Worm (Caenorhabditis elegans): ENCODE data around the gene ZK353.10.

ZK353.10 gene

DNA sequence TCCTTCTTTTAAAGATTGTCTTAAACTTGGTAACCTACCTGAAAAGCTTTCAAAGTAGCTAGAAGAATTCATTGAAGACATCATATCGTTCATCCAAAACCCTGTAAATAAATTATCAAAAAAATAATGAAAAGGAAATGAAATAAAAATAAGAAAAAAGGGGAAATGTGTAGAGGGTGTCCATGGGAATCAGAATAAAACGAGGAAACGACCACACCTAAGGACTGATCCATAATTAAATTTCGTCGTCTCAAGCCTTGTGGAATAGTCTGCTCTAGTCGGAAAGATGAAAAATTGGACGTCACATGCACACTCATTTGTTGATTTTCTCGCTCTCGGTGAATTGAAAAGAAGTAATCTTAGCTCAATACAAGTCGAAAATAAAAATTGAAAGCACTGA is 40.9 kb upstream of the ZK353.10 start, which contains the start of gene ZK1236.9:
Gene ZK1236.9 (minus strand): TSS at position 101 of the 400 bp plus-strand sequence.
- TF ChIP-seq ceh-9 (tag; optimal IDR thresholded peaks at IDR 0.05) (no peak), nhr-232 (tag; optimal IDR thresholded peaks at IDR 0.05) (no peak), pax-1 (tag; optimal IDR thresholded peaks at IDR 0.05) (no peak), sox-4 (tag; optimal IDR thresholded peaks at IDR 0.05) (no peak), ceh-18 (tag; optimal IDR thresholded peaks at IDR 0.05) (no peak), gmeb-2 (tag; optimal IDR thresholded peaks at IDR 0.05) (no peak), elt-2 (tag; optimal IDR thresholded peaks at IDR 0.05) (no peak), Y22D7AL.16 (tag; optimal IDR thresholded peaks at IDR 0.05) (no peak), ceh-30 (tag; optimal IDR thresholded peaks at IDR 0.05) (no peak), tbx-7 (tag; optimal IDR thresholded peaks at IDR 0.05) (no peak), K09A11.1 (tag; optimal IDR thresholded peaks at IDR 0.05; ENCODE audit: insufficient read depth) (no peak), sdc-2 (tag; optimal IDR thresholded peaks at IDR 0.05) (no peak), F13H6.1 (tag; optimal IDR thresholded peaks at IDR 0.05) (no peak), hlh-13 (GFP tag; optimal IDR thresholded peaks at IDR 0.05) (no peak), pha-2 (tag; optimal IDR thresholded peaks at IDR 0.05) (no peak), hlh-6 (tag; optimal IDR thresholded peaks at IDR 0.05) (no peak), ceh-6 (GFP tag; optimal IDR thresholded peaks at IDR 0.05) (no peak)

DNA sequence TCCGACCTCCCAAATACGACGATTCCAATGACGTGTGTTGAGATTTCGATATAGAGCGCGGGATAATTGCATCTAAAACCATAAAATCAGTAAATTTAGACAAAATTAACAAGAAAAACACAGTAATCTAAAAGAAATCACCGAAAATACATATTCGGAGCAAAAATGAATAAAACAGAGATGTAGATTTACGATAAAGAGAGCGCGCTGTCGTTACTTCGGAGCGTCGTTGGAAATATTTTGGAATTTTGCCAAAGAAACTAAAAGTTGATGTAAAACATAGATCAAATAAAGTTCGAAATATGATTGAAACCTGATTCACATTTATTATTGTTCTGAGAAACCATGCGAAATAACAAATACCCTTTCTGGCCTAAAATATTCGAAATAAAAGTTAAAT is 37.9 kb upstream of the ZK353.10 start, which contains the start of gene ZK1236.5:
Gene ZK1236.5 (minus strand): TSS at position 72 of the 400 bp plus-strand sequence.
- no peak for TF ChIP-seq fkh-10 (GFP tag; optimal IDR thresholded peaks at IDR 0.05)
- TF ChIP-seq nfya-1 (tag; optimal IDR thresholded peaks at IDR 0.05): peak; percentile 26

DNA sequence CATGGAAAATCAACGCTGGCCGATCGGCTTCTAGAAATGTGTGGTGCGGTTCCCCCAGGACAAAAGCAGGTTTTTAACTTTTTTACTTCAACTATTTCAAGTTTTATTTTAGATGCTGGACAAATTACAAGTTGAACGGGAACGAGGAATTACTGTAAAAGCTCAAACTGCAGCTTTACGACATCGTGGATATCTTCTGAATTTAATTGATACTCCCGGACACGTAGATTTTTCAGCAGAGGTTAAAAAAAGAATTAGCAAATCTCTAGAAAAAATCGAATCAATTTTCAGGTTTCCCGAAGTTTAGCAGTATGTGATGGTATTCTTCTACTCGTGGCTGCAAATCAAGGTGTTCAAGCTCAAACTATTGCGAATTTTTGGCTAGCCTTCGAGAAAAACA is 35.3 kb upstream of the ZK353.10 start:
- TF ChIP-seq odd-2 (tag; optimal IDR thresholded peaks at IDR 0.05) (no peak), C38D4.7 (GFP tag; optimal IDR thresholded peaks at IDR 0.05) (no peak), hlh-15 (tag; optimal IDR thresholded peaks at IDR 0.05) (no peak), lin-11 (tag; optimal IDR thresholded peaks at IDR 0.05) (no peak), pat-9 (tag; optimal IDR thresholded peaks at IDR 0.05) (no peak), sox-4 (tag; optimal IDR thresholded peaks at IDR 0.05) (no peak), ceh-6 (GFP tag; optimal IDR thresholded peaks at IDR 0.05) (no peak), tbx-2 (tag; optimal IDR thresholded peaks at IDR 0.05) (no peak), ceh-31 (tag; optimal IDR thresholded peaks at IDR 0.05) (no peak), ceh-22 (tag; optimal IDR thresholded peaks at IDR 0.05) (no peak), ztf-16 (tag; optimal IDR thresholded peaks at IDR 0.05) (no peak), ceh-30 (tag; optimal IDR thresholded peaks at IDR 0.05) (no peak), unc-55 (GFP tag; optimal IDR thresholded peaks at IDR 0.05) (no peak), pha-2 (tag; optimal IDR thresholded peaks at IDR 0.05) (no peak)

DNA sequence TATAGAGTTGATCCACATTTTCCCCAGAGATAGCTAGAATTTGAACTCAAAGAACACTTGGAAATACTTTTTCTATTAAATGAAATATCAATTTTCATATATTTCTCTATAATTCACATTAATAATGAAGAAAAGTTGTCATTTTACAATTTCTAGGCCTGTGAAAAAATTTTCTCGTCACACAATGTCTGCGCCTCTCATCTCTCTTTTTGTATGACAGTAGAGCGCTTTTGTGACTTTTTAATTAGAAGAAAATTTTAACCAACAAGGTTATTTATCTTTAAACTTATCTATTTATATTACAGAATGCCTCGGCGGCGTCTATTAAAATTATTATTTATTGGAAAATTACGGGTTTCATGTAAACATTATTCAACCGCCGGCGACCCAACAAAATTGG is 34.8 kb upstream of the ZK353.10 start, which contains the start of gene ZK1236.1:
Gene ZK1236.1 (plus strand): TSS at position 263 of the 400 bp plus-strand sequence.
- TF ChIP-seq odd-2 (tag; optimal IDR thresholded peaks at IDR 0.05) (no peak), ceh-6 (GFP tag; optimal IDR thresholded peaks at IDR 0.05) (no peak), tbx-2 (tag; optimal IDR thresholded peaks at IDR 0.05) (no peak), ztf-16 (tag; optimal IDR thresholded peaks at IDR 0.05) (no peak), hlh-15 (tag; optimal IDR thresholded peaks at IDR 0.05) (no peak), hlh-8 (tag; optimal IDR thresholded peaks at IDR 0.05) (no peak), C08G9.2 (tag; optimal IDR thresholded peaks at IDR 0.05) (no peak), pax-1 (tag; optimal IDR thresholded peaks at IDR 0.05) (no peak), ama-1 (optimal IDR thresholded peaks at IDR 0.05) (no peak)

DNA sequence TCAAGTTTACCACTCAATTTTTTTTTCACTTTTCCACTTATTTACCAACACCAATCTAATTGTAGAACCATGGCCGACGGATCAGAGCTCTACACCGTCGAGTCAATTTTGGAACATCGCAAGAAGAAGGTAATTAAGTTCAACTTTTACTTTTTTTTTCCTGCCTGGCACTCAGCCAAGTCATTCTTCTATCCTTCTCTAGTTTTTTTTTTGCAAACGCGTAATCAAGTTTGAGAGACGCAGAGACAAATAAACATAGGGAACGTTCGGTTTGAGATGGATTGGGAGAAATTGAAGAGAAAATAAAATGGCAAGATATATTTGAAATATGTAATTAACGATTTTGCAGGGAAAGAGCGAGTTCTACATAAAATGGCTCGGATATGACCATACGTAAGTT is 32.0 kb upstream of the ZK353.10 start, which contains the start of gene cec-1:
Gene cec-1 (plus strand): TSS at position 63 of the 400 bp plus-strand sequence.
- TF ChIP-seq unc-42 (tag; optimal IDR thresholded peaks at IDR 0.05): peak; percentile 55
- no peak for TF ChIP-seq ceh-34 (tag; optimal IDR thresholded peaks at IDR 0.05)
- TF ChIP-seq ttx-3 (tag; optimal IDR thresholded peaks at IDR 0.05): no peak
- TF ChIP-seq pag-3 (tag; optimal IDR thresholded peaks at IDR 0.05; ENCODE audit: borderline replicate concordance): no peak

Measured in whole organism, late embryonic.